Worm (Caenorhabditis elegans) whole organism, early embryonic: ENCODE measurements around the gene C49F5.5.

Experiments
- B0310.2 ChIP-seq: sonication (generic microtip); optimal IDR thresholded peaks from 2 replicates; lab custom pipeline; 2016; ENCODE audit warnings: mild to moderate bottlenecking, missing genetic modification characterization, missing compliant biosample characterization
- F13C5.2 ChIP-seq: sonication (generic microtip); optimal IDR thresholded peaks from 2 replicates; lab custom pipeline; 2017; ENCODE audit warnings: mild to moderate bottlenecking, missing genetic modification characterization, inconsistent platforms, missing compliant biosample characterization
- aly-1 ChIP-seq: sonication (generic microtip); optimal IDR thresholded peaks from 2 replicates; lab custom pipeline; 2016; ENCODE audit warnings: missing genetic modification characterization, missing compliant biosample characterization
- ama-1 ChIP-seq: fragments of 150-350 bp; optimal IDR thresholded peaks from 2 replicates; lab custom pipeline; 2014
- ceh-13 ChIP-seq: fragments of 200-800 bp; sonication (Bioruptor generic); optimal IDR thresholded peaks from 2 replicates; lab custom pipeline; 2018; ENCODE audit warnings: mild to moderate bottlenecking, missing genetic modification characterization, missing compliant biosample characterization
- ceh-36 ChIP-seq: sonication (generic microtip); optimal IDR thresholded peaks from 2 replicates; lab custom pipeline; 2016; ENCODE audit warnings: missing genetic modification characterization, inconsistent platforms, missing compliant biosample characterization
- ets-7 ChIP-seq: sonication (generic microtip); optimal IDR thresholded peaks from 2 replicates; lab custom pipeline; 2016; ENCODE audit warnings: missing genotype, missing genetic modification characterization, missing compliant biosample characterization
- flt-1 ChIP-seq: fragments of 200-800 bp; sonication (Bioruptor generic); IDR thresholded peaks from 2 replicates; pipeline ENCODE4 v1.3.6; 2022; ENCODE audit warnings: missing genetic modification characterization, missing compliant biosample characterization
- hmbx-1 ChIP-seq: sonication (generic microtip); optimal IDR thresholded peaks from 2 replicates; lab custom pipeline; 2016; ENCODE audit warnings: mild to moderate bottlenecking, missing genetic modification characterization, missing compliant biosample characterization
- hmg-4 ChIP-seq: fragments of 200-800 bp; sonication (Bioruptor generic); optimal IDR thresholded peaks from 2 replicates; lab custom pipeline; 2018; ENCODE audit warnings: mild to moderate bottlenecking, missing genetic modification characterization, missing compliant biosample characterization
- hnd-1 ChIP-seq: sonication (generic microtip); optimal IDR thresholded peaks from 2 replicates; lab custom pipeline; 2016; ENCODE audit warnings: missing genetic modification characterization, missing compliant biosample characterization
- pes-1 ChIP-seq: fragments of 200-800 bp; sonication (Bioruptor generic); IDR thresholded peaks from 2 replicates; pipeline ENCODE4 v1.3.6; 2022; ENCODE audit warnings: missing genetic modification reagents, missing genetic modification characterization, missing compliant biosample characterization
- scrt-1 ChIP-seq: fragments of 200-800 bp; sonication (Bioruptor generic); IDR thresholded peaks from 2 replicates; pipeline ENCODE4 v1.3.6; 2022; ENCODE audit warnings: missing genetic modification characterization, missing compliant biosample characterization
- sea-1 ChIP-seq: fragments of 200-800 bp; sonication (Bioruptor generic); conservative IDR thresholded peaks from 2 replicates; pipeline ENCODE4 v1.3.6; 2022; ENCODE audit warnings: missing genetic modification characterization, missing compliant biosample characterization
- tbx-11 ChIP-seq: fragments of 200-800 bp; sonication (Bioruptor generic); IDR thresholded peaks from 2 replicates; pipeline ENCODE4 v1.3.6; 2022; ENCODE audit warnings: missing genetic modification characterization, missing compliant biosample characterization
- tbx-37 ChIP-seq: fragments of 200-800 bp; sonication (Bioruptor generic); conservative IDR thresholded peaks from 2 replicates; pipeline ENCODE4 v1.3.6; 2022; ENCODE audit warnings: missing genetic modification reagents, missing genetic modification characterization, missing compliant biosample characterization
- tra-4 ChIP-seq: sonication (generic microtip); optimal IDR thresholded peaks from 2 replicates; lab custom pipeline; 2017; ENCODE audit warnings: missing genetic modification characterization, missing compliant biosample characterization

Gene C49F5.5

DNA sequence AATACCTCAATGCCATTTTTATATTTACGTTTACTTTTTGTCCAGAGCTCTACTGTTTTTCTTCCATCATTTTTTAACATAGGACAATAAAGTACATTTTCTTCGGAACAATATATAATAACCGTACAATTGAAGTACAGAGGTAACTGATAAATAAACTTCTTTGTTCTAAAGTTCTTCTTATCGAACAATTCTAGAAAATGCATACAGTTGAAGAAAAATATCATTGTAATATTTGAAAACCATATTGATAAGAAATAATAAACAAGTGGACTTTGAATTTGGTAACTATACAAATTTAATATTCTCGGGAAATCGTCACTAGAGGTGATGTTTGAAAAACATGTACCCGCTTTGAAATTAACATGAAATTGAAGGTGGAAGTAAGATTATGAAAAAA, 10.6 kb downstream of the C49F5.5 start:
- TF ChIP-seq pes-1 (GFP tag; lab: Robert Waterston, UW) = no peak
- no peak for TF ChIP-seq F13C5.2 (tag; lab: Kevin White, UChicago)
- no peak for TF ChIP-seq tbx-11 (GFP tag; lab: Robert Waterston, UW)
- no peak for TF ChIP-seq tra-4 (tag; lab: Kevin White, UChicago)

DNA sequence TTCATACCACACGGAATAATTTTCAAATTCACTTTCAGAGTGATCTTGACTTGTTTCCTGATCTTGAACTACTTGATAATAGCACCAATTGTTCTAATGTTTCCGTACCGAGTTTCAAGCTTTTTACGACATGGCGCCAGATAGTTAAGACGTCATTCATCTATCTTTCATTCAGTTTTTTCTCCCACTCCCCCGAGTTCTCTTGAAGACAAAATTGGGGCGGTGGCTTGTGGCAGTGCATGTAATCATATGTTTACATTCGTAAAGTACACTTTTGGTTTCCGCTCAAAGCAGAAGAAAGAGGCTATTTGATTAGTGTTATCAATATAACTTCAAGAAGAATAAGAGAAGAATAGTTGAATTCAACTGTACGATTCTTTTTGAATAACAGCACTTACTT, 13.6 kb downstream of the C49F5.5 start:
- TF ChIP-seq tbx-37 (GFP tag; lab: Robert Waterston, UW) (no peak), pes-1 (GFP tag; lab: Robert Waterston, UW) (no peak), hmg-4 (no peak), tbx-11 (GFP tag; lab: Robert Waterston, UW) (no peak), sea-1 (no peak), scrt-1 (no peak), hmbx-1 (tag; lab: Kevin White, UChicago) (no peak), hnd-1 (tag; lab: Kevin White, UChicago) (no peak), ama-1 (lab: Kevin White, UChicago) (no peak), ets-7 (tag; lab: Kevin White, UChicago) (no peak), tra-4 (tag; lab: Kevin White, UChicago) (no peak), ceh-13 (GFP tag; lab: Kevin White, UChicago) (no peak), ceh-36 (tag; lab: Kevin White, UChicago) (no peak), aly-1 (tag; lab: Kevin White, UChicago) (no peak), flt-1 (GFP tag; lab: Robert Waterston, UW) (no peak)

DNA sequence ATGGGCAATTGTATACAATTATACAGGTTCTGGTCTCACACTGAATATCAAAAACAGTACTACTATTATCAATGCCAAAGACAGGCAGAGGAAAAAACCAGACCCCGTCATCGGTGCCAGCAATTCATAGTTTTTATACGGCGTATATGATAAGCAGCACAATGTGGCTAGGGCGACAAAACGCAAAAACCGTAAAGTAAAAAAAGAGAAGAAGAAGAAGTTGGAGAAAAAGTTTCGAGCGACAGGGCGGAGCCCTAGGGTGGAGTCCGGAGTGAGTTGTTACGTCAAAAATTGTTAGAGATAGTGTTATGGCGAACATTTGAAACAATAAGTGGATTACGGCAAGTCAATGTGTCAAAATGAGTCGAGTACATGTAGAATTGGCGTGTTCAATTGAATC, 15.6 kb downstream of the C49F5.5 start:
- TF ChIP-seq tbx-11 (GFP tag; lab: Robert Waterston, UW) (no peak), ama-1 (lab: Kevin White, UChicago) (no peak)

DNA sequence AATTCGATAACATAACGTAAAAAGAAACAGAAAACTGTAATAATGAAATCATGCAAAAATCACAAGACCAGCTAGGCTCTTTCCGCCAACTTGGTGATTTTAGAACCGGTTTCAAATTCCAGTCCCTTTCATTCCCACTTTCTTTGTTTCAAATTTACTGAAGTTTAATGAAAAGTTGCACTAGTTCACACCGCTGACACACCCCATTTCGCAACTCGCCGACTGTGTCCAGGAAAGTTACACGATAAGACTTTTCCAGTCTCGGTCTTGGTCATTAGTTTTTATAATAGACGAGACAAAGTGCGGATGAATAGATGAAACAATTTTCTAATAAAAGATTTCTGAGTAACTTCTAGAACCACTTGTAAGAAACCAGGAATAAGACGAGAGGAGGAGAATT, 18.0 kb downstream of the C49F5.5 start:
- TF ChIP-seq aly-1 (tag; lab: Kevin White, UChicago) (no peak), ceh-13 (GFP tag; lab: Kevin White, UChicago) (no peak), hmbx-1 (tag; lab: Kevin White, UChicago) (no peak), F13C5.2 (tag; lab: Kevin White, UChicago) (no peak), pes-1 (GFP tag; lab: Robert Waterston, UW) (no peak), tbx-37 (GFP tag; lab: Robert Waterston, UW) (no peak), ceh-36 (tag; lab: Kevin White, UChicago) (no peak)

DNA sequence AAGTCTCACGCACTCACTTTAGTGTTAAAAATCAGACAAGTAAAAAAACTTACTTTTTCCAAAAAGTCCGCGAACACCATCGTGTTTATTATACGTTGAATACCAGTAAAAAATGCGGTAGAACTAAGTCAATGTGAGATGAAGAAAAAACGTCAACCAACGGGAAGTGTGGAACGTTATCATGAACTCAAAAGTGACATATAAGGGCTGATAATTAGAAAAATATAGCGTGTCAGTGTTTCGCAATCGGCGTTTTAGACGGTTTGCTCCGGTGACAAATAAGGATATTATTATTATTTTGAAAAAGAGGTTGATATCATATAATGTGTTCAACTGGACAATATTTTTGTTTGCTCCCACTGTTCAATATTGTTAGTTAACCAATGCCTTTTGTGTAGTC, 18.9 kb downstream of the C49F5.5 start:
- no peak for TF ChIP-seq scrt-1
- no peak for TF ChIP-seq hnd-1 (tag; lab: Kevin White, UChicago)
- TF ChIP-seq F13C5.2 (tag; lab: Kevin White, UChicago) = no peak
- no peak for TF ChIP-seq ama-1 (lab: Kevin White, UChicago)
- TF ChIP-seq hmg-4 = no peak
- no peak for TF ChIP-seq ceh-13 (GFP tag; lab: Kevin White, UChicago)
- no peak for TF ChIP-seq hmbx-1 (tag; lab: Kevin White, UChicago)
- no peak for TF ChIP-seq flt-1 (GFP tag; lab: Robert Waterston, UW)
- no peak for TF ChIP-seq tra-4 (tag; lab: Kevin White, UChicago)
- no peak for TF ChIP-seq tbx-11 (GFP tag; lab: Robert Waterston, UW)
- no peak for TF ChIP-seq aly-1 (tag; lab: Kevin White, UChicago)
- no peak for TF ChIP-seq B0310.2
- TF ChIP-seq tbx-37 (GFP tag; lab: Robert Waterston, UW) = no peak
- no peak for TF ChIP-seq ceh-36 (tag; lab: Kevin White, UChicago)
- no peak for TF ChIP-seq sea-1
- no peak for TF ChIP-seq ets-7 (tag; lab: Kevin White, UChicago)

DNA sequence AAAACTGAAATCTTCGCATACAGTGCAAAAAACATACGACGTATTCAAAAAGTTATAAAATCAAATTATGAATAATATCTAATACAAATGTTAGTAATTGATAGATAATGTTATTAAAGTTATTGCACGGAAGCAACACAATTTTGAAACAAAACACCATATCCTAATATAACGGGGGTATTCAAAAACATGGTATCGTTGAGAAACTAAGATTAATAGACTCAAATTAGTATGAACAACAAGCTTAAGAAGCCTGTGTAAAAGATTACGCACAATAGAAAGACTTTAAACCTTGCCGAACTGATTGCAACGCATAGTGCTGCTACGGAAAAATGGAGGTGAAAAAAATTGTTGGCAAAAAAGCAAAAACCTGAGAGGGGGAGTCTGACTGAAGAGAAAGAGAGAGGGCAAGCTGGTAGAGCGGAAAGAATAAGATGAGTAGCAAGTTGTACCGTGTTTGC, 19.5 kb downstream of the C49F5.5 start, which contains the start of gene sma-5:
Gene sma-5, minus strand, starts transcription at position 51 of the 461 bp plus-strand sequence.
- TF ChIP-seq sea-1 (no peak), ceh-13 (GFP tag; lab: Kevin White, UChicago) (no peak), tbx-37 (GFP tag; lab: Robert Waterston, UW) (no peak), pes-1 (GFP tag; lab: Robert Waterston, UW) (no peak), hnd-1 (tag; lab: Kevin White, UChicago) (no peak), flt-1 (GFP tag; lab: Robert Waterston, UW) (no peak), ama-1 (lab: Kevin White, UChicago) (no peak), hmbx-1 (tag; lab: Kevin White, UChicago) (no peak), tbx-11 (GFP tag; lab: Robert Waterston, UW) (no peak), ceh-36 (tag; lab: Kevin White, UChicago) (no peak), F13C5.2 (tag; lab: Kevin White, UChicago) (no peak), tra-4 (tag; lab: Kevin White, UChicago) (no peak), scrt-1 (no peak), B0310.2 (no peak), aly-1 (tag; lab: Kevin White, UChicago) (no peak), ets-7 (tag; lab: Kevin White, UChicago) (no peak)

DNA sequence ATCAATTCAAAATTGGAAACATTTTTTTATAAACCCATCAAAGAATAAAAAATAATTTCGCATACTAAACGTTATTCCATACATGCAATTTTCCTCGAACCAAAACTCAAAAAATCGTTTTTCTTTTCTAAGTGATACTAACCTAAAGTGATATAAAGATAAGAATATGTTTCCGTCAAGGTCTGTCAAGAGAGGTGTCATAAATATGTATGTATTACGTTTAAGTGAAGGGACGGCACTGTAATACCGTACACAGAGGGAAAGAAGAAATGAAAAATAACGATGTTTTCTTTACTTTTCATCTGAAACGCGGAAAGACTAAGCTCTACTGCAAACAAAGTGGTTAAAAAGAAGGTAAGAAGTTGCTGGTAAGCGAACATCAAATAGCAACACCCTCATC, 20.5 kb downstream of the C49F5.5 start:
- TF ChIP-seq ama-1 (lab: Kevin White, UChicago) (no peak), ceh-36 (tag; lab: Kevin White, UChicago) (no peak), flt-1 (GFP tag; lab: Robert Waterston, UW) (no peak), hnd-1 (tag; lab: Kevin White, UChicago) (no peak), aly-1 (tag; lab: Kevin White, UChicago) (no peak), F13C5.2 (tag; lab: Kevin White, UChicago) (no peak), hmg-4 (no peak), scrt-1 (no peak)
